Worm (Caenorhabditis elegans): ENCODE results near the gene gcy-20.

Gene gcy-20

DNA sequence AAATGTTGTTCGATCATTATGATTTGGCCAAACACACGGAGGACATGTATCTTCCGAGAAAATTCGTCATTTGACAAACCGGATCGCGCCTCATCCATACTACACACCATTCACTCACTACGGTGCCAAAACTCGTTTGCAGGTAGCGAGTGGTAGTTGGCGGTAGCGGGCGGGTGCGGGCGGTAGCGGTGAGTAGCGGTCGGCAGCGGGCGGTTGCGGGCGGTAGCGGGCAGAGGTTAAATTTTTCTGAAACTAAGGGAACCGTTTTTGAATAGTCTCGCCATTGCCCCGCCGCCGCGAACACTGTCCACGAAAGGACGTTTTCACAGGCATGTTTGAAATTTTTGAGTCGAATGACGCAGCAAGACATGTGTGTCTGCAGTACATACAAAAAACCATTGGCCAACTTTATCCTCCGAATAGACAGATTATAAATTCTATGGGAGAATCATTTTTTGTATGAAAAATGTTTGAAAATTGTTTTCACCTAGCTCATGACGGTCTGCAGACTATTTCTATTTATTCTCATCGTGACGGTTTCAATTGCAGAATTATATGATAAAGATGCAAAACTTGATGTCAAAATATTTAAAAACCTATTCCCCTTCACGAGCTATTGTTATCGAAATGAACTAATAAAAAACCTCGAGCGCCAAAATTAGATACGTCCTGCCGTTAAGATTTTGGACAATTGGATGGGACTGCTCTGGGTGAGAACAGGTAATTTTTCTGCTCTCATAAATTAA, 43.2 kb downstream of the gcy-20 start, which contains the start of gene F11A5.16:
F11A5.16 (plus strand) TSS at position 696 of the 746 bp plus-strand sequence.
- TF ChIP-seq unc-86 (tag; optimal IDR thresholded peaks at IDR 0.05) (no peak), Y116A8C.19 (tag; optimal IDR thresholded peaks at IDR 0.05; ENCODE audit: borderline replicate concordance) (no peak), nhr-12 (tag; optimal IDR thresholded peaks at IDR 0.05) (no peak), ceh-63 (GFP tag; optimal IDR thresholded peaks at IDR 0.05) (no peak), lin-15B (tag; optimal IDR thresholded peaks at IDR 0.05) (no peak), nhr-237 (tag; optimal IDR thresholded peaks at IDR 0.05) (no peak), jun-1 (tag; optimal IDR thresholded peaks at IDR 0.05) (no peak), fkh-10 (GFP tag; optimal IDR thresholded peaks at IDR 0.05) (no peak), hpl-2 (GFP tag; optimal IDR thresholded peaks at IDR 0.05) (no peak), lin-39 (tag; optimal IDR thresholded peaks at IDR 0.05) (no peak), ztf-11 (tag; optimal IDR thresholded peaks at IDR 0.05) (no peak), elt-3 (tag; optimal IDR thresholded peaks at IDR 0.05) (no peak), ztf-4 (tag; optimal IDR thresholded peaks at IDR 0.05) (no peak), ets-5 (GFP tag; IDR thresholded peaks at IDR 0.05) (no peak), pqm-1 (tag; optimal IDR thresholded peaks at IDR 0.05) (no peak), mdl-1 (tag; optimal IDR thresholded peaks at IDR 0.05) (no peak), snpc-4 (tag; optimal IDR thresholded peaks at IDR 0.05) (no peak), nhr-76 (tag; optimal IDR thresholded peaks at IDR 0.05) (no peak), nhr-20 (tag; optimal IDR thresholded peaks at IDR 0.05) (no peak), snu-23 (GFP tag; optimal IDR thresholded peaks at IDR 0.05) (no peak)

DNA sequence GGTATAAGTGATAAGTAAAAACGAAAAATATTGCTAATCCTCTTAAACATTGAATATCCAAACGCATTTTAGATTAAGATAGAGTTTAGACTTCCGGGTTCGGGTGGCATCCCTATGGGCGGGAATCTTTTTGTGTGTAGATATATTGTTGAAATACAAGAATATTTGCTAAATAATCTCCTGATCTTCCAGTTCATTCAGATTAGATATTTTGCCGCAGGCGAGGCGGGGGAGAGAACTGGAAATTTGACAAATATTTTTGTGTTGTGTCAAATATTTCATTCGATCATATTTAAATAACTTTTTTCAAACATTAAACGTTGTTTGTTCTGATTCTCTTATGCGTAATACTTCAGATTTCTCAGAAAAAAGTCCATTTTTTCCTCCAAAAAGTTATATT, 43.8 kb downstream of the gcy-20 start, which contains the start of gene oac-15:
oac-15 (minus strand) TSS at position 101 of the 400 bp plus-strand sequence.
- TF ChIP-seq elt-2 (tag; optimal IDR thresholded peaks at IDR 0.05) (no peak), mef-2 (tag; optimal IDR thresholded peaks at IDR 0.05) (no peak), nhr-20 (tag; optimal IDR thresholded peaks at IDR 0.05) (no peak), hpl-2 (GFP tag; optimal IDR thresholded peaks at IDR 0.05) (no peak), tbx-2 (tag; optimal IDR thresholded peaks at IDR 0.05) (no peak), ets-5 (GFP tag; IDR thresholded peaks at IDR 0.05) (no peak), egl-13 (tag; optimal IDR thresholded peaks at IDR 0.05) (no peak), nhr-19 (GFP tag; conservative IDR thresholded peaks at IDR 0.05) (no peak), fkh-4 (tag; optimal IDR thresholded peaks at IDR 0.05; ENCODE audit: borderline replicate concordance) (no peak), alr-1 (tag; optimal IDR thresholded peaks at IDR 0.05; ENCODE audit: borderline replicate concordance) (no peak), unc-86 (tag; optimal IDR thresholded peaks at IDR 0.05) (no peak), snpc-4 (tag; optimal IDR thresholded peaks at IDR 0.05) (no peak), nhr-237 (tag; optimal IDR thresholded peaks at IDR 0.05) (no peak), nhr-71 (tag; optimal IDR thresholded peaks at IDR 0.05) (no peak), mab-9 (GFP tag; IDR thresholded peaks at IDR 0.05) (no peak)

DNA sequence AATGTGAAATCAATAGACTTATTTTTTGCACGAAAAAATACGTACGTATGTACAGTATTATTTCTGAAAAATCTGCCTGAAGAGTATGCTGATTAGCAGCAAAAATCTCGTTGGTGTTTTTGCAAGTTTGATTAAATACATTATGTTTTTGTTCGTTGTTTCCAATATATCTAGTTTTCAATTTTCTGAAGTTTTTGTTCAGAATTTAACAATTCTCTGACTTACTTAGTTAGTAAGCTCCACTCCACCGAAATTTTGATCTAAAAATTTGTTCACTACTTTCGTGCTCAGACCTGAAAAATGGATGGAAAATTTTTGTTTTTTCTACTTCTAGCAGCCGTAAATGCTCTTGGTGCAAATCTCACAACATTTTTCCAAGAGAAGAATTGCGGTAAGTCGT, 48.7 kb downstream of the gcy-20 start, which contains the start of gene irld-26:
irld-26 (plus strand) TSS at position 301 of the 400 bp plus-strand sequence.
- TF ChIP-seq xbp-1 (tag; optimal IDR thresholded peaks at IDR 0.05): no peak
- no peak for TF ChIP-seq egl-27 (tag; optimal IDR thresholded peaks at IDR 0.05)
- TF ChIP-seq sox-4 (tag; optimal IDR thresholded peaks at IDR 0.05): no peak

DNA sequence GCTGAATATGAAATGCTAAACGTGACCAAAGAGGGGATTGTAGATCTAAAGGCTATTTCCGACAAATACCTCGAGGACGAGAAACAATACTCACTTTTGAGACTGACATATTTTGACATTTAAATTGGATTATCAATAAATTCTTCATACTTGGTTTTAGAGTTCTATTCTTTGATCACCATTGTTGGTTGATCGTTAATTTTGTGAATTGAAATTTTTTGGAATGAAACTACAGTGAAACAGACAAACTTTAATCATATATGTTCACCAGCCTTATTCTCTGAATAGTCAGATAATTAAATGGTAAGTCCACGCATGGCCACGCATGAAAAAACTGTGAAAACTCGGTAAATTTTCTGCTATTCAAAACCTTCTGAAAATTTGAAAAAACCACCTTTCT, 51.0 kb downstream of the gcy-20 start, which contains the start of gene F11A5.18:
F11A5.18 (plus strand) TSS at position 301 of the 400 bp plus-strand sequence.
- TF ChIP-seq ceh-63 (GFP tag; optimal IDR thresholded peaks at IDR 0.05) (no peak), C16A3.4 (tag; optimal IDR thresholded peaks at IDR 0.05) (no peak), fkh-4 (tag; optimal IDR thresholded peaks at IDR 0.05; ENCODE audit: borderline replicate concordance) (no peak), F16B12.6 (tag; optimal IDR thresholded peaks at IDR 0.05) (no peak), alr-1 (tag; optimal IDR thresholded peaks at IDR 0.05; ENCODE audit: borderline replicate concordance) (no peak), grh-1 (GFP tag; IDR thresholded peaks at IDR 0.05) (no peak), hlh-4 (tag; optimal IDR thresholded peaks at IDR 0.05) (no peak), xbp-1 (tag; optimal IDR thresholded peaks at IDR 0.05) (no peak), skn-1 (tag; optimal IDR thresholded peaks at IDR 0.05) (no peak), mef-2 (tag; optimal IDR thresholded peaks at IDR 0.05) (no peak), lin-13 (GFP tag; optimal IDR thresholded peaks at IDR 0.05) (no peak)
